Fruit fly (Drosophila melanogaster): ENCODE measurements around the gene upd1.

- TF ChIP-seq CTCF (optimal IDR thresholded peaks at IDR 0.05) (no peak), CG8478 (optimal IDR thresholded peaks at IDR 0.05) (no peak)
Observed at dm6 chrX:18303580-18304305, 5.3 kb downstream of the upd1 start.

Data from S2 (cell line).